Worm (Caenorhabditis elegans): ENCODE measurements around the gene hpo-40.

DNA sequence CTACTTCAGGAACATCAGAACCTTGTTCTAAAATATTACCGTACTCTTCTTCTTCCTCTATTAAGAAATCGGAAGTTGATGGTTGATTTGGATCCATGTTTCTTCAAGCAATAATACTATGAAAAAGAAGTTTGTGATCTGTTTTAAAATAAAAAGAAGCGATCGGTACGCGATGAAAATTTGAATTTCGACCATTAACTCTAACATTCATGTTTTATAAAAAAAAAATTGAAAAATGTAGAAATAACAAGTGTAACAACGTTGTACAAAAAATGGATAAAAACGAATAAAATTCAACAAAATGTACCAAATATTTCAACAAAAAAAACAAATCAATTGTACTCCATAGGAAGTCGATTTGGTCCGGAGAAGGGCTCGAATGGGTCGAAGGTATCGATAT is 2.5 kb upstream of the hpo-40 start, which contains the start of gene tftc-3:
- TF ChIP-seq ama-1 (optimal IDR thresholded peaks at IDR 0.05) (no peak), B0310.2 (tag; optimal IDR thresholded peaks at IDR 0.05) (no peak), hnd-1 (tag; optimal IDR thresholded peaks at IDR 0.05) (no peak), ceh-36 (tag; optimal IDR thresholded peaks at IDR 0.05) (no peak), hmbx-1 (tag; optimal IDR thresholded peaks at IDR 0.05) (no peak), scrt-1 (GFP tag; IDR thresholded peaks at IDR 0.05) (no peak)

All from whole organism, early embryonic.